Worm (Caenorhabditis elegans) whole organism, young adult: ENCODE measurements around the gene mup-4.

Source experiments
- B0035.1 ChIP-seq: sonication (generic microtip); optimal IDR thresholded peaks from 2 replicates; lab custom pipeline; 2016; ENCODE audit warnings: missing genetic modification characterization, mild to moderate bottlenecking, missing compliant biosample characterization, missing genotype, missing genetic modification reagents
- C06A6.2 ChIP-seq: fragments of 200-800 bp; sonication (Bioruptor generic); conservative IDR thresholded peaks from 2 replicates; pipeline ENCODE4 v1.3.6; 2022; ENCODE audit warnings: missing genetic modification characterization, missing compliant biosample characterization
- F10E7.11 ChIP-seq: sonication (generic microtip); optimal IDR thresholded peaks from 2 replicates; lab custom pipeline; 2017; ENCODE audit warnings: mild to moderate bottlenecking, missing genetic modification characterization, moderate library complexity, missing compliant biosample characterization
- F23B12.7 ChIP-seq: sonication (generic microtip); optimal IDR thresholded peaks from 2 replicates; lab custom pipeline; 2017; ENCODE audit warnings: missing genetic modification characterization, mild to moderate bottlenecking, missing compliant biosample characterization, antibody characterized with exemption, moderate library complexity; ENCODE audit not compliant: insufficient read depth
- F39B2.1 ChIP-seq: fragments of 200-800 bp; sonication (Bioruptor generic); IDR thresholded peaks from 2 replicates; pipeline ENCODE4 v1.3.6; 2022; ENCODE audit warnings: missing genetic modification reagents, missing genetic modification characterization, missing compliant biosample characterization
- F55B11.4 ChIP-seq: sonication (generic microtip); optimal IDR thresholded peaks from 2 replicates; lab custom pipeline; 2016; ENCODE audit warnings: missing compliant biosample characterization, missing genetic modification characterization, borderline replicate concordance; ENCODE audit not compliant: insufficient read depth
- F57A8.1 ChIP-seq: fragments of 200-800 bp; sonication (Bioruptor generic); optimal IDR thresholded peaks from 2 replicates; lab custom pipeline; 2018; ENCODE audit warnings: mild to moderate bottlenecking, missing genetic modification characterization, moderate library complexity, missing compliant biosample characterization
- F57C9.4 ChIP-seq: sonication (generic microtip); optimal IDR thresholded peaks from 2 replicates; lab custom pipeline; 2017; ENCODE audit warnings: mild to moderate bottlenecking, missing genetic modification characterization, missing compliant biosample characterization
- Y56A3A.18 ChIP-seq: fragments of 200-800 bp; sonication (Bioruptor generic); IDR thresholded peaks from 2 replicates; pipeline ENCODE4 v1.3.6; 2022; ENCODE audit warnings: missing genetic modification reagents, missing genetic modification characterization, missing compliant biosample characterization
- Y95B8A.8 ChIP-seq: fragments of 200-800 bp; sonication (Bioruptor generic); IDR thresholded peaks from 2 replicates; pipeline ENCODE4 v1.3.6; 2022; ENCODE audit warnings: missing genetic modification reagents, missing genetic modification characterization, missing compliant biosample characterization
- akir-1 ChIP-seq: fragments of 200-800 bp; sonication (Bioruptor generic); optimal IDR thresholded peaks from 2 replicates; lab custom pipeline; 2018; ENCODE audit warnings: mild to moderate bottlenecking, missing genetic modification characterization, moderate library complexity, missing compliant biosample characterization
- aptf-3 ChIP-seq: fragments of 200-800 bp; sonication (Bioruptor generic); IDR thresholded peaks from 2 replicates; pipeline ENCODE4 v1.3.6; 2022; ENCODE audit warnings: missing genetic modification characterization, missing compliant biosample characterization
- attf-6 ChIP-seq: fragments of 200-800 bp; sonication (Bioruptor generic); IDR thresholded peaks from 2 replicates; pipeline ENCODE4 v1.3.6; 2022; ENCODE audit warnings: missing genetic modification reagents, missing genetic modification characterization, missing compliant biosample characterization
- bed-1 ChIP-seq: fragments of 200-800 bp; sonication (Bioruptor generic); IDR thresholded peaks from 2 replicates; pipeline ENCODE4 v1.3.6; 2022; ENCODE audit warnings: missing genetic modification reagents, missing genetic modification characterization, missing compliant biosample characterization
- bed-2 ChIP-seq: fragments of 200-800 bp; sonication (Bioruptor generic); IDR thresholded peaks from 2 replicates; pipeline ENCODE4 v1.3.6; 2022; ENCODE audit warnings: missing genetic modification reagents, missing genetic modification characterization, missing compliant biosample characterization
- cebp-1 ChIP-seq, 2 experiments: fragments of 200-800 bp in 1 of 2; sonication (Bioruptor generic) in 1 of 2; sonication (generic microtip) in 1 of 2; IDR thresholded peaks in 1 of 2; optimal IDR thresholded peaks in 1 of 2; 2 replicates each; pipeline versions ENCODE4 v1.3.6 to Lab custom; 2017 to 2022; ENCODE audit warnings: missing compliant biosample characterization in 2 of 2, missing genetic modification characterization in 2 of 2, mild to moderate bottlenecking in 1 of 2, missing genetic modification reagents in 1 of 2, moderate library complexity in 1 of 2
- ceh-40 ChIP-seq: fragments of 200-800 bp; sonication (Bioruptor generic); IDR thresholded peaks from 2 replicates; pipeline ENCODE4 v1.3.6; 2022; ENCODE audit warnings: missing genetic modification characterization, missing compliant biosample characterization
- ceh-58 ChIP-seq: fragments of 200-800 bp; sonication (Bioruptor generic); IDR thresholded peaks from 2 replicates; pipeline ENCODE4 v1.3.6; 2022; ENCODE audit warnings: missing genetic modification characterization, missing compliant biosample characterization
- dox-1 ChIP-seq: fragments of 200-800 bp; sonication (Bioruptor generic); IDR thresholded peaks from 2 replicates; pipeline ENCODE4 v1.3.6; 2022; ENCODE audit warnings: missing genetic modification reagents, missing genetic modification characterization, missing compliant biosample characterization
- dpff-1 ChIP-seq: sonication (generic microtip); optimal IDR thresholded peaks from 2 replicates; lab custom pipeline; 2017; ENCODE audit warnings: mild to moderate bottlenecking, missing genetic modification characterization, missing compliant biosample characterization
- efl-1 ChIP-seq: fragments of 150-350 bp; optimal IDR thresholded peaks from 2 replicates; lab custom pipeline; 2014; ENCODE audit warnings: missing biosample characterization, missing genetic modification reagents, missing genetic modification characterization
- egl-44 ChIP-seq: fragments of 200-800 bp; sonication (Bioruptor generic); IDR thresholded peaks from 2 replicates; pipeline ENCODE4 v1.3.6; 2022; ENCODE audit warnings: missing genetic modification reagents, missing genetic modification characterization, missing compliant biosample characterization
- ets-4 ChIP-seq: fragments of 200-800 bp; sonication (Bioruptor generic); optimal IDR thresholded peaks from 2 replicates; lab custom pipeline; 2018; ENCODE audit warnings: mild to moderate bottlenecking, missing genetic modification characterization, missing compliant biosample characterization
- fkh-3 ChIP-seq: sonication (generic microtip); optimal IDR thresholded peaks from 2 replicates; lab custom pipeline; 2016; ENCODE audit warnings: mild to moderate bottlenecking, missing genetic modification characterization, missing compliant biosample characterization
- gei-17 ChIP-seq: fragments of 200-800 bp; sonication (Bioruptor generic); optimal IDR thresholded peaks from 2 replicates; lab custom pipeline; 2018; ENCODE audit warnings: mild to moderate bottlenecking, missing genetic modification characterization, missing compliant biosample characterization
- hlh-12 ChIP-seq: sonication (generic microtip); optimal IDR thresholded peaks from 2 replicates; lab custom pipeline; 2016; ENCODE audit warnings: missing genetic modification characterization, missing compliant biosample characterization
- hmg-20 ChIP-seq: fragments of 200-800 bp; sonication (Bioruptor generic); IDR thresholded peaks from 2 replicates; pipeline ENCODE4 v1.3.6; 2022; ENCODE audit warnings: missing genetic modification reagents, missing genetic modification characterization, missing compliant biosample characterization
- lag-1 ChIP-seq: fragments of 200-800 bp; sonication (Bioruptor generic); IDR thresholded peaks from 2 replicates; pipeline ENCODE4 v1.3.6; 2022; ENCODE audit warnings: missing genetic modification reagents, missing genetic modification characterization, missing compliant biosample characterization
- let-607 ChIP-seq, 2 experiments: fragments of 200-800 bp in 1 of 2; sonication (Bioruptor generic) in 1 of 2; sonication (generic microtip) in 1 of 2; optimal IDR thresholded peaks; 2 replicates each; lab custom pipeline; 2016 to 2018; ENCODE audit warnings: mild to moderate bottlenecking in 2 of 2, missing compliant biosample characterization in 2 of 2, missing genetic modification characterization in 2 of 2, moderate library complexity in 2 of 2, missing genotype in 1 of 2
- lir-1 ChIP-seq: fragments of 200-800 bp; sonication (Bioruptor generic); conservative IDR thresholded peaks from 2 replicates; pipeline ENCODE4 v1.3.6; 2022; ENCODE audit warnings: missing genetic modification reagents, missing genetic modification characterization, missing compliant biosample characterization
- lsl-1 ChIP-seq: fragments of 200-800 bp; sonication (Bioruptor generic); optimal IDR thresholded peaks from 2 replicates; lab custom pipeline; 2018; ENCODE audit warnings: mild to moderate bottlenecking, missing genetic modification characterization, moderate library complexity, missing compliant biosample characterization
- madf-6 ChIP-seq: fragments of 200-800 bp; sonication (Bioruptor generic); IDR thresholded peaks from 2 replicates; pipeline ENCODE4 v1.3.6; 2022; ENCODE audit warnings: missing genetic modification reagents, missing genetic modification characterization, missing compliant biosample characterization
- mcd-1 ChIP-seq: fragments of 200-800 bp; sonication (Bioruptor generic); IDR thresholded peaks from 2 replicates; pipeline ENCODE4 v1.3.6; 2022; ENCODE audit warnings: missing genetic modification reagents, missing genetic modification characterization, missing compliant biosample characterization
- mes-4 ChIP-seq: sonication (generic microtip); optimal IDR thresholded peaks from 2 replicates; lab custom pipeline; 2016; ENCODE audit warnings: missing genotype, missing genetic modification characterization, missing compliant biosample characterization
- nfya-2 ChIP-seq: fragments of 200-800 bp; sonication (Bioruptor generic); IDR thresholded peaks from 2 replicates; pipeline ENCODE4 v1.3.6; 2022; ENCODE audit warnings: missing genetic modification reagents, missing genetic modification characterization, missing compliant biosample characterization
- nfyb-1 ChIP-seq: fragments of 200-800 bp; sonication (Bioruptor generic); IDR thresholded peaks from 2 replicates; pipeline ENCODE4 v1.3.6; 2022; ENCODE audit warnings: missing genetic modification reagents, missing genetic modification characterization, missing compliant biosample characterization
- nhr-27 ChIP-seq: fragments of 200-800 bp; sonication (Bioruptor generic); optimal IDR thresholded peaks from 2 replicates; lab custom pipeline; 2018; ENCODE audit warnings: mild to moderate bottlenecking, missing genetic modification characterization, moderate library complexity, missing compliant biosample characterization
- nhr-80 ChIP-seq: sonication (generic microtip); optimal IDR thresholded peaks from 2 replicates; lab custom pipeline; 2016; ENCODE audit warnings: missing genetic modification characterization, missing compliant biosample characterization
- snpc-3.4 ChIP-seq: sonication (generic microtip); optimal IDR thresholded peaks from 2 replicates; lab custom pipeline; 2017; ENCODE audit warnings: missing genetic modification characterization, mild to moderate bottlenecking, missing compliant biosample characterization, antibody characterized with exemption, moderate library complexity, missing genotype, missing genetic modification reagents
- snpc-4 ChIP-seq, 5 experiments: fragments of 150-350 bp in 1 of 5; sonication (generic microtip) in 4 of 5; optimal IDR thresholded peaks; 2 replicates each; lab custom pipeline; 2014 to 2018; ENCODE audit warnings: missing genetic modification characterization in 5 of 5, missing biosample characterization in 3 of 5, antibody characterized with exemption in 2 of 5, mild to moderate bottlenecking in 2 of 5, missing compliant biosample characterization in 2 of 5, missing genotype in 2 of 5, moderate library complexity in 2 of 5, missing genetic modification reagents in 1 of 5
- somi-1 ChIP-seq: fragments of 200-800 bp; sonication (Bioruptor generic); optimal IDR thresholded peaks from 2 replicates; lab custom pipeline; 2018; ENCODE audit warnings: mild to moderate bottlenecking, missing genetic modification characterization, missing compliant biosample characterization
- sptf-2 ChIP-seq: fragments of 200-800 bp; sonication (Bioruptor generic); optimal IDR thresholded peaks from 2 replicates; lab custom pipeline; 2018; ENCODE audit warnings: mild to moderate bottlenecking, missing genetic modification characterization, missing compliant biosample characterization
- tbp1 ChIP-seq: fragments of 200-800 bp; sonication (Bioruptor generic); optimal IDR thresholded peaks from 2 replicates; lab custom pipeline; 2018; ENCODE audit warnings: mild to moderate bottlenecking, missing genetic modification characterization, missing compliant biosample characterization
- tlf-1 ChIP-seq: fragments of 200-800 bp; sonication (Bioruptor generic); optimal IDR thresholded peaks from 2 replicates; lab custom pipeline; 2018; ENCODE audit warnings: mild to moderate bottlenecking, missing genetic modification characterization, missing compliant biosample characterization
- xnd-1 ChIP-seq: sonication (generic microtip); optimal IDR thresholded peaks from 2 replicates; lab custom pipeline; 2016; ENCODE audit warnings: missing genotype, missing genetic modification reagents, missing genetic modification characterization, missing compliant biosample characterization
- ztf-26 ChIP-seq: sonication (generic microtip); optimal IDR thresholded peaks from 2 replicates; lab custom pipeline; 2017; ENCODE audit warnings: missing genetic modification characterization, missing compliant biosample characterization
- ztf-28 ChIP-seq: fragments of 200-800 bp; sonication (Bioruptor generic); IDR thresholded peaks from 2 replicates; pipeline ENCODE4 v1.3.6; 2022; ENCODE audit warnings: missing genetic modification reagents, missing genetic modification characterization, missing compliant biosample characterization

mup-4 gene

ce11 chrIII:7495616-7496146 lies 6.8 kb upstream of the mup-4 start (continued):
- no peak for TF ChIP-seq xnd-1 (tag; lab: Kevin White, UChicago)
- no peak for TF ChIP-seq dox-1
- TF ChIP-seq gei-17 (GFP tag; lab: Kevin White, UChicago) = no peak
- TF ChIP-seq attf-6 = peak; percentile 42; the same call in 1 of the 2 replicates
- no peak for TF ChIP-seq F57A8.1 (GFP tag; lab: Kevin White, UChicago)
- TF ChIP-seq C06A6.2 (GFP tag; lab: Robert Waterston, UW) = no peak
- peak; percentile 42 for TF ChIP-seq snpc-4 (GFP tag; optimal IDR thresholded peaks at IDR 0.05; lab: Kevin White, UChicago)
- no peak for TF ChIP-seq snpc-4 (tag; optimal IDR thresholded peaks at IDR 0.05; lab: Kevin White, UChicago)
- TF ChIP-seq bed-1 (GFP tag; lab: Robert Waterston, UW) = no peak
- no peak for TF ChIP-seq efl-1 (GFP tag; lab: Kevin White, UChicago)
- no peak for TF ChIP-seq F10E7.11 (tag; lab: Kevin White, UChicago)
- TF ChIP-seq let-607 (tag; optimal IDR thresholded peaks at IDR 0.05; lab: Kevin White, UChicago) = no peak
- peak; percentile 17 for TF ChIP-seq lsl-1
- no peak for TF ChIP-seq Y95B8A.8 (GFP tag; lab: Robert Waterston, UW)
- 0 out of 2 replicates have a peak, but pooled peaks have one; percentile 10 for TF ChIP-seq Y56A3A.18 (GFP tag; lab: Robert Waterston, UW)
- TF ChIP-seq egl-44 (GFP tag; lab: Robert Waterston, UW) = no peak
- no peak for TF ChIP-seq ets-4 (GFP tag; lab: Kevin White, UChicago)
- no peak for TF ChIP-seq snpc-3.4 (tag; lab: Kevin White, UChicago)
- 0 out of 2 replicates have a peak, but pooled peaks have one; percentile 10 for TF ChIP-seq nfyb-1 (GFP tag; lab: Robert Waterston, UW)
- TF ChIP-seq hmg-20 (GFP tag; lab: Robert Waterston, UW) = no peak
- TF ChIP-seq ceh-40 = no peak
- TF ChIP-seq sptf-2 (GFP tag; lab: Kevin White, UChicago) = no peak
- TF ChIP-seq ztf-28 (GFP tag; lab: Robert Waterston, UW) = no peak
- TF ChIP-seq B0035.1 (tag; lab: Kevin White, UChicago) = no peak
- no peak for TF ChIP-seq F55B11.4 (tag; lab: Kevin White, UChicago)
- TF ChIP-seq ztf-26 (tag; lab: Kevin White, UChicago) = no peak
- TF ChIP-seq tlf-1 (GFP tag; lab: Kevin White, UChicago) = no peak
- no peak for TF ChIP-seq F57C9.4 (tag; lab: Kevin White, UChicago)
- no peak for TF ChIP-seq lir-1 (GFP tag; lab: Robert Waterston, UW)
- TF ChIP-seq lag-1 (GFP tag; lab: Robert Waterston, UW) = 0 out of 2 replicates have a peak, but pooled peaks have one; percentile 20
- TF ChIP-seq bed-2 (GFP tag; lab: Robert Waterston, UW) = no peak
- TF ChIP-seq nfya-2 (GFP tag; lab: Robert Waterston, UW) = no peak
- TF ChIP-seq nhr-27 (tag; lab: Kevin White, UChicago) = no peak
- TF ChIP-seq hlh-12 (tag; lab: Kevin White, UChicago) = no peak
- no peak for TF ChIP-seq fkh-3 (tag; lab: Kevin White, UChicago)
- no peak for TF ChIP-seq F23B12.7 (tag; lab: Kevin White, UChicago)
- TF ChIP-seq ceh-58 (GFP tag; lab: Robert Waterston, UW) = no peak; the same call in 1 of the 2 replicates
- TF ChIP-seq F39B2.1 (GFP tag; lab: Robert Waterston, UW) = 0 out of 2 replicates have a peak, but pooled peaks have one; percentile 2
- no peak for TF ChIP-seq dpff-1 (tag; lab: Kevin White, UChicago)
- TF ChIP-seq mcd-1 (GFP tag; lab: Robert Waterston, UW) = no peak
- peak; percentile 28 for TF ChIP-seq tbp1 (GFP tag; lab: Kevin White, UChicago)
- TF ChIP-seq mes-4 (tag; lab: Kevin White, UChicago) = no peak
- TF ChIP-seq somi-1 (GFP tag; lab: Kevin White, UChicago) = no peak
- TF ChIP-seq akir-1 (GFP tag; lab: Kevin White, UChicago) = no peak
- TF ChIP-seq cebp-1 (GFP tag; IDR thresholded peaks at IDR 0.05; lab: Robert Waterston, UW) = no peak
- peak; percentile 26 for TF ChIP-seq cebp-1 (tag; optimal IDR thresholded peaks at IDR 0.05; lab: Kevin White, UChicago)
- TF ChIP-seq nhr-80 (tag; lab: Kevin White, UChicago) = no peak
- peak; percentile 62 for TF ChIP-seq madf-6 (GFP tag; lab: Robert Waterston, UW)
- 0 out of 2 replicates have a peak, but pooled peaks have one; percentile 45 for TF ChIP-seq aptf-3 (GFP tag; lab: Robert Waterston, UW)
